Worm (Caenorhabditis elegans): Measurements from ENCODE around the gene cutl-22.

The cutl-22 gene

ce11 chrV:1151324-1151742 lies 9.8 kb downstream of the cutl-22 start (continued):
- TF ChIP-seq K12H6.12 (tag; optimal IDR thresholded peaks at IDR 0.05) = peak; percentile 100
- peak; percentile 38 for TF ChIP-seq unc-130 (GFP tag; optimal IDR thresholded peaks at IDR 0.05)
- TF ChIP-seq C17E4.6 (GFP tag; IDR thresholded peaks at IDR 0.05) = peak; percentile 79; the same call in 1 of the 2 replicates
- no peak for TF ChIP-seq rec-8 (tag; optimal IDR thresholded peaks at IDR 0.05)
- no peak for TF ChIP-seq mxl-1 (tag; optimal IDR thresholded peaks at IDR 0.05)
- peak; percentile 93 to 96 for TF ChIP-seq let-607 (tag; optimal IDR thresholded peaks at IDR 0.05)
- peak; percentile 91 for TF ChIP-seq cebp-1 (GFP tag; IDR thresholded peaks at IDR 0.05)
- TF ChIP-seq cebp-1 (tag; optimal IDR thresholded peaks at IDR 0.05) = peak; percentile 99
- TF ChIP-seq hmg-20 (GFP tag; IDR thresholded peaks at IDR 0.05) = peak; percentile 92
- TF ChIP-seq Y79H2A.3 (GFP tag; conservative IDR thresholded peaks at IDR 0.05) = no peak
- peak; percentile 93 for TF ChIP-seq hmg-1.2 (GFP tag; IDR thresholded peaks at IDR 0.05)
- peak; percentile 87 for TF ChIP-seq F10E7.11 (tag; optimal IDR thresholded peaks at IDR 0.05)
- peak; percentile 95 for TF ChIP-seq mcd-1 (GFP tag; IDR thresholded peaks at IDR 0.05)
- no peak for TF ChIP-seq T26A5.8 (tag; optimal IDR thresholded peaks at IDR 0.05)

- TF ChIP-seq ama-1 (optimal IDR thresholded peaks at IDR 0.05) = peak; percentile 50
- no peak for TF ChIP-seq ama-1 (GFP tag; optimal IDR thresholded peaks at IDR 0.05)
- no peak for TF ChIP-seq F57C9.4 (tag; optimal IDR thresholded peaks at IDR 0.05)
- TF ChIP-seq sptf-2 (GFP tag; optimal IDR thresholded peaks at IDR 0.05) = no peak
- 0 out of 2 replicates have a peak, but pooled peaks have one; percentile 31 for TF ChIP-seq egl-44 (GFP tag; IDR thresholded peaks at IDR 0.05)
These were observed 10.3 kb downstream of the cutl-22 start for ce11 chrV:1151830-1152229.

- TF ChIP-seq nhr-27 (tag; optimal IDR thresholded peaks at IDR 0.05) = no peak
- peak; percentile 36 for TF ChIP-seq dox-1 (GFP tag; IDR thresholded peaks at IDR 0.05)
- peak; percentile 71 for TF ChIP-seq hsf-1 (GFP tag; IDR thresholded peaks at IDR 0.05)
- TF ChIP-seq ekl-4 (GFP tag; IDR thresholded peaks at IDR 0.05) = 0 out of 2 replicates have a peak, but pooled peaks have one; percentile 48
- peak in 1 of 3 experiments; percentile 10 for TF ChIP-seq lin-35 (GFP tag; optimal IDR thresholded peaks at IDR 0.05)
- TF ChIP-seq aptf-3 (GFP tag; IDR thresholded peaks at IDR 0.05) = no peak
- TF ChIP-seq C17E4.6 (GFP tag; IDR thresholded peaks at IDR 0.05) = peak; percentile 41; the same call in 1 of the 2 replicates
- TF ChIP-seq lsl-1 (GFP tag; optimal IDR thresholded peaks at IDR 0.05) = peak; percentile 94
- TF ChIP-seq D2030.7 (GFP tag; IDR thresholded peaks at IDR 0.05) = peak; percentile 93
- TF ChIP-seq madf-6 (GFP tag; IDR thresholded peaks at IDR 0.05) = peak; percentile 96
- TF ChIP-seq Y53G8AR.9 (GFP tag; conservative IDR thresholded peaks at IDR 0.05) = peak; percentile 75
- peak; percentile 34 for TF ChIP-seq snpc-1.1 (tag; optimal IDR thresholded peaks at IDR 0.05; ENCODE audit: insufficient read depth)
- TF ChIP-seq madf-3 (GFP tag; IDR thresholded peaks at IDR 0.05) = peak; percentile 29; the same call in 1 of the 2 replicates
- peak; percentile 76 for TF ChIP-seq lin-54 (GFP tag; optimal IDR thresholded peaks at IDR 0.05)
- peak; percentile 40 for TF ChIP-seq tbp1 (GFP tag; optimal IDR thresholded peaks at IDR 0.05)
- peak; percentile 86 for TF ChIP-seq ceh-91 (GFP tag; IDR thresholded peaks at IDR 0.05)
- peak; percentile 46; the same call in 1 of the 2 replicates for TF ChIP-seq B0019.2 (GFP tag; conservative IDR thresholded peaks at IDR 0.05)
- peak; percentile 37; the same call in 1 of the 2 replicates for TF ChIP-seq hmg-1.2 (GFP tag; IDR thresholded peaks at IDR 0.05)
- peak; percentile 95 for TF ChIP-seq F33H1.4 (GFP tag; IDR thresholded peaks at IDR 0.05)
- no peak for TF ChIP-seq unc-62 (GFP tag; optimal IDR thresholded peaks at IDR 0.05)
- TF ChIP-seq snpc-4 (GFP tag; optimal IDR thresholded peaks at IDR 0.05) = no peak
- peak in 2 of 4 experiments; percentile 28 to 48 for TF ChIP-seq snpc-4 (tag; optimal IDR thresholded peaks at IDR 0.05)
- TF ChIP-seq pbrm-1 (GFP tag; IDR thresholded peaks at IDR 0.05) = 0 out of 2 replicates have a peak, but pooled peaks have one; percentile 26
- TF ChIP-seq xnd-1 (tag; optimal IDR thresholded peaks at IDR 0.05) = peak; percentile 92
- peak; percentile 65 for TF ChIP-seq tlf-1 (GFP tag; optimal IDR thresholded peaks at IDR 0.05)
- no peak for TF ChIP-seq egrh-3 (GFP tag; IDR thresholded peaks at IDR 0.05)
- TF ChIP-seq tbx-9 (tag; optimal IDR thresholded peaks at IDR 0.05; ENCODE audit: borderline replicate concordance) = no peak
- TF ChIP-seq snpc-3.4 (tag; optimal IDR thresholded peaks at IDR 0.05) = peak; percentile 71
- no peak for TF ChIP-seq sdz-38 (tag; optimal IDR thresholded peaks at IDR 0.05)
These were observed 11.2 kb downstream of the cutl-22 start for ce11 chrV:1152736-1153135.

Data from whole organism, young adult.